Fruit fly (Drosophila melanogaster) whole organism, embryonic: Measurements from ENCODE around the gene kraken.
A peak's percentile ranks its signal among the peaks of the same experiment; 100 is the strongest.

ENCODE experiments used
- Asciz ChIP-seq: fragments of 200-800 bp; sonication (Bioruptor generic); optimal IDR thresholded peaks from 2 replicates; lab custom pipeline; 2017; ENCODE audit warnings: missing biosample characterization, mild to moderate bottlenecking, missing genetic modification characterization, missing genetic modification reagents
- Bdp1 ChIP-seq: fragments of 200-800 bp; sonication (Bioruptor generic); optimal IDR thresholded peaks from 3 replicates; lab custom pipeline; 2016; ENCODE audit warnings: missing biosample characterization, missing genetic modification characterization
- CG10274 ChIP-seq: fragments of 200-800 bp; sonication (Bioruptor generic); optimal IDR thresholded peaks from 3 replicates; lab custom pipeline; 2017; ENCODE audit warnings: missing biosample characterization, mild to moderate bottlenecking, missing genetic modification characterization
- CG10565 ChIP-seq: fragments of 200-800 bp; sonication (Bioruptor generic); optimal IDR thresholded peaks from 3 replicates; lab custom pipeline; 2016; ENCODE audit warnings: missing biosample characterization, mild to moderate bottlenecking, missing genetic modification characterization
- CG10654 ChIP-seq: fragments of 200-800 bp; sonication (Bioruptor generic); optimal IDR thresholded peaks from 2 replicates; lab custom pipeline; 2016; ENCODE audit warnings: missing biosample characterization, missing genetic modification characterization
- CG10959 ChIP-seq: fragments of 200-800 bp; sonication (Bioruptor generic); IDR thresholded peaks from 2 replicates; pipeline ENCODE4 v1.3.6; 2022; ENCODE audit warnings: missing biosample characterization, missing genetic modification characterization
- CG11085 ChIP-seq: fragments of 200-800 bp; sonication (Bioruptor generic); IDR thresholded peaks from 2 replicates; pipeline ENCODE4 v1.3.6; 2022; ENCODE audit warnings: missing biosample characterization, missing genetic modification characterization
- CG11560 ChIP-seq: fragments of 200-800 bp; sonication (Bioruptor generic); IDR thresholded peaks from 3 replicates; pipeline ENCODE4 v1.3.6; 2022; ENCODE audit warnings: missing biosample characterization, missing genetic modification characterization
- CG11723 ChIP-seq: fragments of 200-800 bp; sonication (Bioruptor generic); optimal IDR thresholded peaks from 2 replicates; lab custom pipeline; 2017; ENCODE audit warnings: missing biosample characterization, mild to moderate bottlenecking, missing genetic modification characterization
- CG14860 ChIP-seq: fragments of 200-800 bp; sonication (Bioruptor generic); IDR thresholded peaks from 3 replicates; pipeline ENCODE4 v1.3.6; 2022; ENCODE audit warnings: missing biosample characterization, missing genetic modification characterization; ENCODE audit not compliant: partially characterized antibody
- CG30403 ChIP-seq: fragments of 200-800 bp; sonication (Bioruptor generic); optimal IDR thresholded peaks from 3 replicates; lab custom pipeline; 2016; ENCODE audit warnings: missing biosample characterization, missing genetic modification characterization
- CG5180 ChIP-seq: fragments of 200-800 bp; sonication (Bioruptor generic); optimal IDR thresholded peaks from 3 replicates; lab custom pipeline; 2017; ENCODE audit warnings: missing biosample characterization, missing genetic modification characterization, mild to moderate bottlenecking, moderate library complexity, missing genetic modification reagents
- CG6254 ChIP-seq: fragments of 200-800 bp; sonication (Bioruptor generic); optimal IDR thresholded peaks from 3 replicates; lab custom pipeline; 2017; ENCODE audit warnings: mild to moderate bottlenecking, missing biosample characterization, missing genetic modification reagents, missing genetic modification characterization
- CG7372 ChIP-seq: fragments of 200-800 bp; sonication (Bioruptor generic); IDR thresholded peaks from 2 replicates; pipeline ENCODE4 v1.3.6; 2022; ENCODE audit warnings: missing biosample characterization, missing genetic modification characterization
- CG7786 ChIP-seq: fragments of 200-800 bp; sonication (Bioruptor generic); optimal IDR thresholded peaks from 2 replicates; lab custom pipeline; 2016; ENCODE audit warnings: missing biosample characterization, missing genetic modification characterization
- CG9215 ChIP-seq: fragments of 200-800 bp; sonication (Bioruptor generic); IDR thresholded peaks from 2 replicates; pipeline ENCODE4 v1.3.6; 2022; ENCODE audit warnings: missing biosample characterization, missing genetic modification characterization
- CG9437 ChIP-seq: fragments of 200-800 bp; sonication (Bioruptor generic); optimal IDR thresholded peaks from 2 replicates; lab custom pipeline; 2018; ENCODE audit warnings: missing biosample characterization, mild to moderate bottlenecking, missing genetic modification characterization
- Doc3 ChIP-seq: fragments of 200-800 bp; sonication (Bioruptor generic); IDR thresholded peaks from 3 replicates; pipeline ENCODE4 v1.3.6; 2022; ENCODE audit warnings: missing biosample characterization, missing genetic modification characterization; ENCODE audit not compliant: partially characterized antibody
- Ets65A ChIP-seq: fragments of 200-800 bp; sonication (Bioruptor generic); peaks from one replicate; lab custom pipeline; 2016; ENCODE audit warnings: missing biosample characterization, missing genetic modification characterization
- HmgZ ChIP-seq: fragments of 200-800 bp; sonication (Bioruptor generic); optimal IDR thresholded peaks from 2 replicates; lab custom pipeline; 2018; ENCODE audit warnings: missing biosample characterization, mild to moderate bottlenecking, missing genetic modification characterization
- Hsf ChIP-seq: fragments of 200-800 bp; sonication (Bioruptor generic); optimal IDR thresholded peaks from 3 replicates; lab custom pipeline; 2016; ENCODE audit warnings: missing biosample characterization, missing genetic modification characterization
- MTF-1 ChIP-seq: fragments of 200-800 bp; sonication (Bioruptor generic); optimal IDR thresholded peaks from 2 replicates; lab custom pipeline; 2018; ENCODE audit warnings: missing biosample characterization, mild to moderate bottlenecking, missing genetic modification characterization, borderline replicate concordance
- Meics ChIP-seq: fragments of 200-800 bp; sonication (Bioruptor generic); optimal IDR thresholded peaks from 2 replicates; lab custom pipeline; 2017; ENCODE audit warnings: missing biosample characterization, mild to moderate bottlenecking, missing genetic modification characterization
- Nf-YA ChIP-seq: fragments of 200-800 bp; sonication (Bioruptor generic); IDR thresholded peaks from 2 replicates; pipeline ENCODE4 v1.3.6; 2022; ENCODE audit warnings: missing biosample characterization, missing genetic modification characterization
- Opbp ChIP-seq: fragments of 200-800 bp; sonication (Bioruptor generic); IDR thresholded peaks from 3 replicates; pipeline ENCODE4 v1.3.6; 2022; ENCODE audit warnings: missing biosample characterization, missing genetic modification characterization; ENCODE audit not compliant: partially characterized antibody
- PHDP ChIP-seq: fragments of 200-800 bp; sonication (Bioruptor generic); optimal IDR thresholded peaks from 3 replicates; lab custom pipeline; 2018; ENCODE audit warnings: missing biosample characterization, mild to moderate bottlenecking, missing genetic modification characterization, moderate library complexity
- Rfx ChIP-seq: fragments of 200-800 bp; sonication (Bioruptor generic); IDR thresholded peaks from 2 replicates; pipeline ENCODE4 v1.3.6; 2022; ENCODE audit warnings: missing biosample characterization, missing genetic modification characterization
- Scr ChIP-seq: fragments of 200-800 bp; sonication (Bioruptor generic); IDR thresholded peaks from 2 replicates; pipeline ENCODE4 v1.3.6; 2022; ENCODE audit warnings: missing biosample characterization, missing genetic modification characterization; ENCODE audit not compliant: partially characterized antibody
- Sin3A ChIP-seq: fragments of >200 bp; optimal IDR thresholded peaks from 2 replicates; lab custom pipeline; 2018
- ara ChIP-seq: fragments of 200-800 bp; sonication (Bioruptor generic); IDR thresholded peaks from 2 replicates; pipeline ENCODE4 v1.3.6; 2022; ENCODE audit warnings: missing biosample characterization, missing genetic modification characterization
- btn ChIP-seq: fragments of 200-800 bp; sonication (Bioruptor generic); optimal IDR thresholded peaks from 2 replicates; lab custom pipeline; 2016; ENCODE audit warnings: missing biosample characterization, missing genetic modification characterization
- caup ChIP-seq: fragments of 200-800 bp; sonication (Bioruptor generic); optimal IDR thresholded peaks from 3 replicates; lab custom pipeline; 2017; ENCODE audit warnings: missing biosample characterization, mild to moderate bottlenecking, missing genetic modification characterization, moderate library complexity; ENCODE audit not compliant: severe bottlenecking
- crc ChIP-seq: fragments of 200-800 bp; sonication (Bioruptor generic); optimal IDR thresholded peaks from 2 replicates; lab custom pipeline; 2016; ENCODE audit warnings: missing biosample characterization, missing genetic modification characterization
- dimm ChIP-seq: fragments of 200-800 bp; sonication (Bioruptor generic); IDR thresholded peaks from 2 replicates; pipeline ENCODE4 v1.3.6; 2022; ENCODE audit warnings: missing biosample characterization, missing genetic modification characterization
- dmrt11E ChIP-seq: fragments of 200-800 bp; sonication (Bioruptor generic); optimal IDR thresholded peaks from 3 replicates; lab custom pipeline; 2018; ENCODE audit warnings: missing biosample characterization, mild to moderate bottlenecking, missing genetic modification characterization, moderate library complexity
- dysf ChIP-seq: fragments of 200-800 bp; sonication (Bioruptor generic); IDR thresholded peaks from 3 replicates; pipeline ENCODE4 v1.3.6; 2022; ENCODE audit warnings: missing biosample characterization, missing genetic modification characterization
- exex ChIP-seq: fragments of 200-800 bp; sonication (Bioruptor generic); optimal IDR thresholded peaks from 4 replicates; lab custom pipeline; 2018; ENCODE audit warnings: missing biosample characterization, mild to moderate bottlenecking, missing genetic modification characterization, moderate library complexity
- fd3F ChIP-seq: fragments of 200-800 bp; sonication (Bioruptor generic); optimal IDR thresholded peaks from 2 replicates; lab custom pipeline; 2018; ENCODE audit warnings: missing biosample characterization, mild to moderate bottlenecking, missing genetic modification characterization, moderate library complexity
- grn ChIP-seq: fragments of 200-800 bp; sonication (Bioruptor generic); optimal IDR thresholded peaks from 3 replicates; lab custom pipeline; 2017; ENCODE audit warnings: missing biosample characterization, missing genetic modification characterization
- inv ChIP-seq: fragments of 200-800 bp; sonication (Bioruptor generic); IDR thresholded peaks from 2 replicates; pipeline ENCODE4 v1.3.6; 2022; ENCODE audit warnings: missing biosample characterization, missing genetic modification characterization; ENCODE audit not compliant: partially characterized antibody
- klu ChIP-seq: fragments of 200-800 bp; sonication (Bioruptor generic); IDR thresholded peaks from 2 replicates; pipeline ENCODE4 v1.3.6; 2022; ENCODE audit warnings: missing biosample characterization, missing genetic modification characterization
- mirr ChIP-seq: fragments of 200-800 bp; sonication (Bioruptor generic); optimal IDR thresholded peaks from 3 replicates; lab custom pipeline; 2018; ENCODE audit warnings: missing biosample characterization, mild to moderate bottlenecking, missing genetic modification characterization
- pan ChIP-seq, 4 experiments: fragments of >200 bp in 3 of 4; fragments of 200-800 bp in 1 of 4; sonication (Bioruptor generic) in 1 of 4; optimal IDR thresholded peaks in 3 of 4; IDR thresholded peaks in 1 of 4; 2 replicates each; pipeline versions ENCODE4 v1.3.6 to Lab custom; 2017 to 2022; ENCODE audit warnings: missing biosample characterization in 2 of 4, missing genetic modification characterization in 2 of 4, mixed read lengths in 1 of 4
- pfk ChIP-seq: fragments of 200-800 bp; sonication (Bioruptor generic); optimal IDR thresholded peaks from 2 replicates; lab custom pipeline; 2018; ENCODE audit warnings: missing biosample characterization, mild to moderate bottlenecking, missing genetic modification characterization, moderate library complexity
- pnt ChIP-seq: fragments of 200-800 bp; sonication (Bioruptor generic); optimal IDR thresholded peaks from 3 replicates; lab custom pipeline; 2016; ENCODE audit warnings: missing biosample characterization, missing genetic modification characterization
- run ChIP-seq: fragments of 200-800 bp; sonication (Bioruptor generic); optimal IDR thresholded peaks from 3 replicates; lab custom pipeline; 2018; ENCODE audit warnings: missing biosample characterization, mild to moderate bottlenecking, missing genetic modification characterization
- sob ChIP-seq: fragments of 200-800 bp; sonication (Bioruptor generic); IDR thresholded peaks from 2 replicates; pipeline ENCODE4 v1.3.6; 2022; ENCODE audit warnings: missing biosample characterization, missing genetic modification characterization
- tap ChIP-seq: fragments of 200-800 bp; optimal IDR thresholded peaks from 3 replicates; lab custom pipeline; 2019; ENCODE audit warnings: missing biosample characterization, mild to moderate bottlenecking, missing genetic modification characterization, moderate library complexity
- vnd ChIP-seq: fragments of 200-800 bp; sonication (Bioruptor generic); IDR thresholded peaks from 3 replicates; pipeline ENCODE4 v1.3.6; 2022; ENCODE audit warnings: missing biosample characterization, missing genetic modification characterization; ENCODE audit not compliant: partially characterized antibody
- yki ChIP-seq: fragments of >200 bp; optimal IDR thresholded peaks from 3 replicates; lab custom pipeline; 2018

Gene kraken

DNA sequence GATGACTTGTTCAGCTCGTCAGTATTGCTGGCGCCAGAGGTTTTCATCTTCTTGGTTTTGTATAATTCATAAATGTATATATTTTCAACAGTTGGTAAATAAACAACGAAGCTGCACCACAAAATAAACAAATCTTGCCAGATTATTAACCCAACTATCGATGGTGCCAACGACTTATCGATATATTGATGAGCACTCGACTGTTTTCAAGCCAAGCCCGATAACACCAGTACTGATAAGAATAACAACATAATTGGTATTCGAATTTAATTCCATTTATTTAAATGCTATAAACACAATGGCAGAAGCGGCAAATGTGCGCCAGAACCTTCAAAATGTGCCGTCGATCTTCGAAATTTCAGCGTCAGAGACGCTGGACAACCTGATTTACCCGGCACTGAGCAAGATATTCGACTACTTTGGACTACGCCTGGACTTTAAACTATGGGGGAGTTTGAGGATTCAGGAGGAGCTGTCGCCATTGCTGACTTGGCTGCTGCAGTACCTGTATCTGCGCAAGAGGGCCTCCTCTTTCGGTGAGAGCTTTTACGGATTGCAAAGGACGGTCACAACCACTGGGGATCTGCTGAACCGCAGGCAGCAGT, 36.7 kb upstream of the kraken start, which contains the start of the genes Saf6 and Pex12 (continued):
- TF ChIP-seq exex (peak; percentile 47), vnd (GFP tag; lab: Robert Waterston, UW) (peak; percentile 76), sob (GFP tag; lab: Robert Waterston, UW) (no peak), Opbp (GFP tag; lab: Robert Waterston, UW) (peak; percentile 85; the same call in 2 of the 3 replicates), ara (GFP tag; lab: Robert Waterston, UW) (no peak), Asciz (GFP tag; lab: Kevin White, UChicago) (no peak), Meics (no peak), Ets65A (GFP tag; lab: Kevin White, UChicago) (no peak), mirr (GFP tag; lab: Kevin White, UChicago) (peak; percentile 22), run (tag; lab: Kevin White, UChicago) (no peak), CG6254 (no peak), caup (GFP tag; lab: Kevin White, UChicago) (no peak), Hsf (GFP tag; lab: Kevin White, UChicago) (no peak), PHDP (tag; lab: Kevin White, UChicago) (no peak), Nf-YA (GFP tag; lab: Robert Waterston, UW) (no peak), CG11085 (no peak), CG10565 (no peak), CG5180 (GFP tag; lab: Kevin White, UChicago) (no peak), pfk (GFP tag; lab: Kevin White, UChicago) (no peak), fd3F (GFP tag; lab: Kevin White, UChicago) (no peak), CG11560 (tag; lab: Robert Waterston, UW) (no peak), Scr (GFP tag; lab: Robert Waterston, UW) (peak; percentile 83), klu (GFP tag; lab: Robert Waterston, UW) (no peak), CG9215 (GFP tag; lab: Robert Waterston, UW) (no peak), dimm (GFP tag; lab: Robert Waterston, UW) (no peak), CG10274 (GFP tag; lab: Kevin White, UChicago) (no peak), Bdp1 (GFP tag; lab: Kevin White, UChicago) (no peak), pan (optimal IDR thresholded peaks at IDR 0.05; lab: Kevin White, UChicago) (no peak), pan (GFP tag; optimal IDR thresholded peaks at IDR 0.05 in 1 of 2, IDR thresholded peaks at IDR 0.05 in 1 of 2) (no peak), CG9437 (GFP tag; lab: Kevin White, UChicago) (no peak), grn (GFP tag; lab: Kevin White, UChicago) (no peak), MTF-1 (GFP tag; lab: Kevin White, UChicago) (no peak), btn (no peak), CG7786 (no peak), Rfx (GFP tag; lab: Robert Waterston, UW) (no peak), CG7372 (GFP tag; lab: Robert Waterston, UW) (no peak), CG30403 (no peak), tap (no peak), HmgZ (tag; lab: Kevin White, UChicago) (peak; percentile 37), inv (peak; percentile 68), CG11723 (GFP tag; lab: Kevin White, UChicago) (no peak), CG14860 (GFP tag; lab: Robert Waterston, UW) (peak; percentile 85), CG10654 (GFP tag; lab: Kevin White, UChicago) (no peak), dmrt11E (tag; lab: Kevin White, UChicago) (no peak), crc (no peak), CG10959 (GFP tag; lab: Robert Waterston, UW) (no peak), pnt (GFP tag; lab: Kevin White, UChicago) (no peak), dysf (GFP tag; lab: Robert Waterston, UW) (no peak), Sin3A (peak; percentile 16), Doc3 (GFP tag; lab: Robert Waterston, UW) (peak; percentile 76), yki (lab: Kevin White, UChicago) (no peak)
